Worm (Caenorhabditis elegans): Measurements from ENCODE around the gene srz-11.

DNA sequence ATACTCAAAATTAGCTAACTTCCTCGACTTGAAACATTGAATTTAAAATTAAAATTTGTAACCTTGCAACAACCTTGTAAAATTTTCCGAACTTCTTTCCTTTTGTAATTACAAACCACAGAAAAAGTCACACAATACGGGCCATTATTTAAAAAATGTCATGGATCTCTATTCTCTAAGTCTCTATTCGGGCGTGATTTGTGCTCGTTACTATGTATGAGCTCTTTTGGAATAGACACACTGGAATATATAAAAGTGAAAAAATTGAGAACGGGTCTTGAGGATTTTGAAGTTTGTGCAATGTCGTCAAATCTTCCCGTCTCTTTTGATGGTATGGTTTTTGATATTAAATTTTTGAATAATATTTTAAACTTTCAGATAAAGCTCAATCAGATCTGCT lies 34.9 kb upstream of the srz-11 start, which contains the start of gene srr-7:
- TF ChIP-seq snpc-1.1 (tag; optimal IDR thresholded peaks at IDR 0.05; ENCODE audit: insufficient read depth) (no peak), Y56A3A.18 (GFP tag; IDR thresholded peaks at IDR 0.05) (no peak), F57A8.1 (GFP tag; optimal IDR thresholded peaks at IDR 0.05) (no peak), zim-3 (tag; optimal IDR thresholded peaks at IDR 0.05) (no peak), rpc-1 (optimal IDR thresholded peaks at IDR 0.05) (no peak), rpc-1 (tag; optimal IDR thresholded peaks at IDR 0.05) (no peak), Y95B8A.8 (GFP tag; IDR thresholded peaks at IDR 0.05) (no peak), fkh-3 (tag; optimal IDR thresholded peaks at IDR 0.05) (no peak)
